Worm (Caenorhabditis elegans): ENCODE data around the gene W10G11.2.
A peak's percentile ranks its signal among the peaks of the same experiment; 100 is the strongest.

Gene W10G11.2

ce11 chrII:3527460-3527859, 34.0 kb downstream of the W10G11.2 start:
- no peak for TF ChIP-seq nhr-237 (tag; optimal IDR thresholded peaks at IDR 0.05)
- no peak for TF ChIP-seq ama-1 (optimal IDR thresholded peaks at IDR 0.05)
- no peak for TF ChIP-seq lin-15B (tag; optimal IDR thresholded peaks at IDR 0.05)
- no peak for TF ChIP-seq daf-12 (tag; optimal IDR thresholded peaks at IDR 0.05)
- no peak for TF ChIP-seq egl-5 (tag; optimal IDR thresholded peaks at IDR 0.05)
- no peak for TF ChIP-seq nhr-12 (tag; optimal IDR thresholded peaks at IDR 0.05)
- no peak for TF ChIP-seq elt-3 (tag; optimal IDR thresholded peaks at IDR 0.05)
- TF ChIP-seq ZK546.5 (tag; optimal IDR thresholded peaks at IDR 0.05) = no peak
- no peak for TF ChIP-seq nhr-67 (tag; optimal IDR thresholded peaks at IDR 0.05)
- no peak for TF ChIP-seq egl-27 (tag; optimal IDR thresholded peaks at IDR 0.05)
- TF ChIP-seq nhr-25 (tag; optimal IDR thresholded peaks at IDR 0.05) = no peak
- TF ChIP-seq mml-1 (tag; optimal IDR thresholded peaks at IDR 0.05) = no peak

- TF ChIP-seq ceh-9 (tag; optimal IDR thresholded peaks at IDR 0.05) (no peak), elt-1 (tag; optimal IDR thresholded peaks at IDR 0.05) (no peak), pqm-1 (tag; optimal IDR thresholded peaks at IDR 0.05) (no peak), jun-1 (tag; optimal IDR thresholded peaks at IDR 0.05) (no peak), egl-5 (tag; optimal IDR thresholded peaks at IDR 0.05) (no peak), mdl-1 (tag; optimal IDR thresholded peaks at IDR 0.05) (no peak), nhr-77 (tag; optimal IDR thresholded peaks at IDR 0.05) (no peak), daf-12 (tag; optimal IDR thresholded peaks at IDR 0.05) (no peak), aly-2 (tag; optimal IDR thresholded peaks at IDR 0.05) (no peak), egl-27 (tag; optimal IDR thresholded peaks at IDR 0.05) (no peak), nhr-25 (tag; optimal IDR thresholded peaks at IDR 0.05) (no peak), nhr-11 (tag; optimal IDR thresholded peaks at IDR 0.05) (no peak)
Observed at ce11 chrII:3524097-3524496, 37.4 kb downstream of the W10G11.2 start, which contains the start of gene col-72. Gene col-72, minus strand, starts transcription at chrII:3524197.

- TF ChIP-seq snpc-4 (tag; optimal IDR thresholded peaks at IDR 0.05) (peak; percentile 2), lin-15B (tag; optimal IDR thresholded peaks at IDR 0.05) (peak; percentile 83), nhr-23 (tag; optimal IDR thresholded peaks at IDR 0.05) (peak; percentile 70), nhr-11 (tag; optimal IDR thresholded peaks at IDR 0.05) (peak; percentile 42), nfya-1 (tag; optimal IDR thresholded peaks at IDR 0.05; ENCODE audit: insufficient read depth) (peak; percentile 75), pha-4 (tag; optimal IDR thresholded peaks at IDR 0.05) (peak; percentile 49), nhr-43 (tag; optimal IDR thresholded peaks at IDR 0.05; ENCODE audit: poor library complexity, severe bottlenecking) (peak; percentile 33), lin-39 (tag; optimal IDR thresholded peaks at IDR 0.05) (peak; percentile 52), R02D3.7 (tag; optimal IDR thresholded peaks at IDR 0.05) (peak; percentile 14)
Observed at ce11 chrII:3523547-3523946, 37.9 kb downstream of the W10G11.2 start.

ce11 chrII:3520988-3521850, 40.2 kb downstream of the W10G11.2 start, which contains the start of gene W09G10.9:
Gene W09G10.9, plus strand, starts transcription at chrII:3521800.
- TF ChIP-seq snpc-4 (tag; optimal IDR thresholded peaks at IDR 0.05) (peak; percentile 25), nhr-43 (tag; optimal IDR thresholded peaks at IDR 0.05; ENCODE audit: poor library complexity, severe bottlenecking) (peak; percentile 38), skn-1 (tag; optimal IDR thresholded peaks at IDR 0.05) (peak; percentile 27), hmg-11 (tag; optimal IDR thresholded peaks at IDR 0.05) (peak; percentile 79), ZK546.5 (tag; optimal IDR thresholded peaks at IDR 0.05) (no peak), jun-1 (tag; optimal IDR thresholded peaks at IDR 0.05) (no peak), pha-4 (tag; optimal IDR thresholded peaks at IDR 0.05) (peak; percentile 30), eor-1 (tag; optimal IDR thresholded peaks at IDR 0.05) (no peak), R02D3.7 (tag; optimal IDR thresholded peaks at IDR 0.05) (no peak), nfya-1 (tag; optimal IDR thresholded peaks at IDR 0.05; ENCODE audit: insufficient read depth) (peak; percentile 45), ceh-9 (tag; optimal IDR thresholded peaks at IDR 0.05) (no peak), nhr-76 (tag; optimal IDR thresholded peaks at IDR 0.05) (no peak), elt-2 (tag; optimal IDR thresholded peaks at IDR 0.05) (peak; percentile 42), nhr-23 (tag; optimal IDR thresholded peaks at IDR 0.05) (peak; percentile 40), zag-1 (tag; optimal IDR thresholded peaks at IDR 0.05) (no peak), lin-15B (tag; optimal IDR thresholded peaks at IDR 0.05) (peak; percentile 73), lin-39 (tag; optimal IDR thresholded peaks at IDR 0.05) (peak; percentile 31), pqm-1 (tag; optimal IDR thresholded peaks at IDR 0.05) (peak; percentile 8), elt-1 (tag; optimal IDR thresholded peaks at IDR 0.05) (no peak), ztf-4 (tag; optimal IDR thresholded peaks at IDR 0.05) (no peak), nhr-25 (tag; optimal IDR thresholded peaks at IDR 0.05) (peak; percentile 3), lsy-12 (tag; optimal IDR thresholded peaks at IDR 0.05) (peak; percentile 4), unc-39 (tag; optimal IDR thresholded peaks at IDR 0.05) (no peak), nhr-11 (tag; optimal IDR thresholded peaks at IDR 0.05) (no peak), aly-2 (tag; optimal IDR thresholded peaks at IDR 0.05) (no peak)

All from whole organism, L3 larva.